In genomic region chr2L:3124500-3124977, dm6 we compare ENCODE assay signal across 1 fruit fly cellular context.
TF ChIP-seq lines count a peak whose summit lies in the region.

No protein-coding gene starts in this region.

TF ChIP-seq in whole organism, embryonic, 481 proteins besides CTCF, POLR2A, EP300 and RAD21 (continued from another document):
- TF ChIP-seq Deaf1 (tag; optimal IDR thresholded peaks at IDR 0.05; lab: Kevin White, UChicago): peak; percentile 95
- peak; percentile 99 for TF ChIP-seq Adf1 (GFP tag; IDR thresholded peaks at IDR 0.05; lab: Robert Waterston, UW)
- TF ChIP-seq sqz (GFP tag; optimal IDR thresholded peaks at IDR 0.05; lab: Kevin White, UChicago): no peak
- no peak for TF ChIP-seq PHDP (tag; optimal IDR thresholded peaks at IDR 0.05; lab: Kevin White, UChicago)
- no peak for TF ChIP-seq her (GFP tag; optimal IDR thresholded peaks at IDR 0.05; lab: Kevin White, UChicago)
- peak; percentile 44; the same call in 1 of the 2 replicates for TF ChIP-seq amos (GFP tag; IDR thresholded peaks at IDR 0.05; lab: Robert Waterston, UW; ENCODE audit: partially characterized antibody)
- TF ChIP-seq CG6272 (GFP tag; IDR thresholded peaks at IDR 0.05; lab: Robert Waterston, UW): 0 out of 2 replicates have a peak, but pooled peaks have one; percentile 16
- no peak for TF ChIP-seq hkb (optimal IDR thresholded peaks at IDR 0.05; lab: Kevin White, UChicago)
- TF ChIP-seq hkb (GFP tag; IDR thresholded peaks at IDR 0.05; lab: Robert Waterston, UW): peak; percentile 39; the same call in 1 of the 2 replicates
- TF ChIP-seq Trl (optimal IDR thresholded peaks at IDR 0.05; lab: Kevin White, UChicago): peak; percentile 59 to 63
- TF ChIP-seq Trl (GFP tag; optimal IDR thresholded peaks at IDR 0.05; lab: Kevin White, UChicago): no peak
- peak; percentile 7 for TF ChIP-seq CG13296 (GFP tag; optimal IDR thresholded peaks at IDR 0.05; lab: Kevin White, UChicago)
- TF ChIP-seq unc-4 (GFP tag; IDR thresholded peaks at IDR 0.05; lab: Robert Waterston, UW; ENCODE audit: partially characterized antibody): peak; percentile 30; the same call in 1 of the 2 replicates
- TF ChIP-seq chinmo (GFP tag; IDR thresholded peaks at IDR 0.05; lab: Robert Waterston, UW; ENCODE audit: partially characterized antibody): peak; percentile 92; the same call in 3 of the 4 replicates
- peak; percentile 7 for TF ChIP-seq CG15514 (GFP tag; optimal IDR thresholded peaks at IDR 0.05; lab: Kevin White, UChicago)
- TF ChIP-seq tna (GFP tag; IDR thresholded peaks at IDR 0.05; lab: Robert Waterston, UW; ENCODE audit: partially characterized antibody): 0 out of 2 replicates have a peak, but pooled peaks have one; percentile 12
- TF ChIP-seq CG7963 (GFP tag; IDR thresholded peaks at IDR 0.05; lab: Robert Waterston, UW; ENCODE audit: partially characterized antibody): 0 out of 3 replicates have a peak, but pooled peaks have one; percentile 13
- TF ChIP-seq otp (GFP tag; IDR thresholded peaks at IDR 0.05; lab: Robert Waterston, UW): 0 out of 3 replicates have a peak, but pooled peaks have one; percentile 6
- no peak for TF ChIP-seq h (optimal IDR thresholded peaks at IDR 0.05; lab: Kevin White, UChicago)
- peak; percentile 53; the same call in 1 of the 3 replicates for TF ChIP-seq CG11456 (GFP tag; IDR thresholded peaks at IDR 0.05; lab: Robert Waterston, UW)
- TF ChIP-seq ci (GFP tag; IDR thresholded peaks at IDR 0.05; lab: Robert Waterston, UW): peak; percentile 63; the same call in 2 of the 3 replicates
- peak; percentile 26 for TF ChIP-seq CG3281 (GFP tag; optimal IDR thresholded peaks at IDR 0.05; lab: Kevin White, UChicago)
- no peak for TF ChIP-seq zfh2 (GFP tag; optimal IDR thresholded peaks at IDR 0.05; lab: Kevin White, UChicago)
- peak; percentile 37 for TF ChIP-seq lab (GFP tag; optimal IDR thresholded peaks at IDR 0.05; lab: Kevin White, UChicago)
- TF ChIP-seq crp (GFP tag; optimal IDR thresholded peaks at IDR 0.05; lab: Kevin White, UChicago): peak in 1 of 2 experiments; percentile 67
- TF ChIP-seq CG9609 (GFP tag; optimal IDR thresholded peaks at IDR 0.05; lab: Kevin White, UChicago): no peak
- TF ChIP-seq zen2 (GFP tag; IDR thresholded peaks at IDR 0.05; lab: Robert Waterston, UW; ENCODE audit: partially characterized antibody): peak; percentile 58; the same call in 1 of the 3 replicates
- peak; percentile 24 for TF ChIP-seq sens (GFP tag; lab: Kevin White, UChicago)
- TF ChIP-seq dpn (GFP tag; optimal IDR thresholded peaks at IDR 0.05; lab: Kevin White, UChicago): peak in 1 of 2 experiments; percentile 10
- peak; percentile 28; the same call in 1 of the 3 replicates for TF ChIP-seq z (GFP tag; IDR thresholded peaks at IDR 0.05; lab: Robert Waterston, UW)
- no peak for TF ChIP-seq stc (GFP tag; IDR thresholded peaks at IDR 0.05; lab: Robert Waterston, UW)
- TF ChIP-seq Med (GFP tag; lab: Kevin White, UChicago): peak; percentile 79
- TF ChIP-seq Jarid2 (GFP tag; optimal IDR thresholded peaks at IDR 0.05; lab: Kevin White, UChicago): peak; percentile 93
- TF ChIP-seq CG1529 (GFP tag; optimal IDR thresholded peaks at IDR 0.05; lab: Kevin White, UChicago): no peak
- 0 out of 2 replicates have a peak, but pooled peaks have one; percentile 15 for TF ChIP-seq hbn (GFP tag; IDR thresholded peaks at IDR 0.05; lab: Robert Waterston, UW; ENCODE audit: partially characterized antibody)
- peak; percentile 67 for TF ChIP-seq CG34224 (GFP tag; IDR thresholded peaks at IDR 0.05; lab: Robert Waterston, UW; ENCODE audit: partially characterized antibody)
- TF ChIP-seq pum (GFP tag; optimal IDR thresholded peaks at IDR 0.05; lab: Kevin White, UChicago): no peak
- TF ChIP-seq CG1233 (GFP tag; optimal IDR thresholded peaks at IDR 0.05; lab: Kevin White, UChicago): no peak
- peak; percentile 58; the same call in 1 of the 2 replicates for TF ChIP-seq Rfx (GFP tag; IDR thresholded peaks at IDR 0.05; lab: Robert Waterston, UW)
- TF ChIP-seq CG1792 (GFP tag; optimal IDR thresholded peaks at IDR 0.05; lab: Kevin White, UChicago): no peak
- TF ChIP-seq Side (GFP tag; optimal IDR thresholded peaks at IDR 0.05; lab: Kevin White, UChicago): peak; percentile 13
- TF ChIP-seq Dbx (GFP tag; IDR thresholded peaks at IDR 0.05; lab: Robert Waterston, UW): peak; percentile 47; the same call in 2 of the 3 replicates
- TF ChIP-seq lmd (GFP tag; IDR thresholded peaks at IDR 0.05; lab: Robert Waterston, UW): no peak
- TF ChIP-seq ftz-f1 (GFP tag; optimal IDR thresholded peaks at IDR 0.05; lab: Kevin White, UChicago): peak; percentile 91
- no peak for TF ChIP-seq Optix (GFP tag; IDR thresholded peaks at IDR 0.05; lab: Robert Waterston, UW)
- TF ChIP-seq az2 (GFP tag; optimal IDR thresholded peaks at IDR 0.05; lab: Kevin White, UChicago): no peak
- peak in 1 of 2 experiments; percentile 61 for TF ChIP-seq Hr78 (GFP tag; optimal IDR thresholded peaks at IDR 0.05; lab: Kevin White, UChicago)
- TF ChIP-seq Bgb (GFP tag; IDR thresholded peaks at IDR 0.05; lab: Robert Waterston, UW; ENCODE audit: partially characterized antibody): peak; percentile 51; the same call in 1 of the 2 replicates
- no peak for TF ChIP-seq CG11247 (GFP tag; IDR thresholded peaks at IDR 0.05; lab: Robert Waterston, UW)
- TF ChIP-seq Fer1 (GFP tag; optimal IDR thresholded peaks at IDR 0.05; lab: Kevin White, UChicago): peak; percentile 26
- TF ChIP-seq Doc2 (GFP tag; IDR thresholded peaks at IDR 0.05; lab: Robert Waterston, UW): no peak
- TF ChIP-seq CG9437 (GFP tag; optimal IDR thresholded peaks at IDR 0.05; lab: Kevin White, UChicago): no peak
- no peak for TF ChIP-seq CG5180 (GFP tag; optimal IDR thresholded peaks at IDR 0.05; lab: Kevin White, UChicago)
- peak; percentile 35 for TF ChIP-seq sd (tag; optimal IDR thresholded peaks at IDR 0.05; lab: Kevin White, UChicago)
- peak; percentile 18; the same call in 1 of the 2 replicates for TF ChIP-seq vvl (GFP tag; IDR thresholded peaks at IDR 0.05; lab: Robert Waterston, UW)
- TF ChIP-seq gro (GFP tag; optimal IDR thresholded peaks at IDR 0.05; lab: Kevin White, UChicago): no peak
- peak; percentile 99 for TF ChIP-seq sug (tag; optimal IDR thresholded peaks at IDR 0.05; lab: Kevin White, UChicago)
- TF ChIP-seq dan (GFP tag; IDR thresholded peaks at IDR 0.05; lab: Robert Waterston, UW): 0 out of 2 replicates have a peak, but pooled peaks have one; percentile 10
